Worm (Caenorhabditis elegans) whole organism, L4 larva: ENCODE results near the gene chil-22.

Source experiments
- F49E8.2 ChIP-seq: sonication (generic microtip); optimal IDR thresholded peaks from 2 replicates; lab custom pipeline; 2016; ENCODE audit warnings: missing compliant biosample characterization, mild to moderate bottlenecking, missing genetic modification characterization, borderline replicate concordance
- R02D3.7 ChIP-seq: fragments of 150-350 bp; sonication (generic microtip); optimal IDR thresholded peaks from 3 replicates; lab custom pipeline; 2014; ENCODE audit warnings: missing biosample characterization, missing genetic modification characterization
- T26A8.4 ChIP-seq: fragments of 200-800 bp; sonication (Bioruptor generic); IDR thresholded peaks from 2 replicates; pipeline ENCODE4 v1.3.6; 2022; ENCODE audit warnings: missing genetic modification characterization, missing compliant biosample characterization
- Y105C5A.15 ChIP-seq: fragments of 200-800 bp; sonication (Bioruptor generic); IDR thresholded peaks from 2 replicates; pipeline ENCODE4 v1.3.6; 2022; ENCODE audit warnings: missing genetic modification characterization, missing compliant biosample characterization
- Y48G9A.11 ChIP-seq: fragments of 200-800 bp; sonication (Bioruptor generic); IDR thresholded peaks from 2 replicates; pipeline ENCODE4 v1.3.6; 2022; ENCODE audit warnings: missing genetic modification reagents, missing genetic modification characterization, missing compliant biosample characterization
- Y5F2A.4 ChIP-seq: fragments of 200-800 bp; sonication (Bioruptor generic); optimal IDR thresholded peaks from 2 replicates; lab custom pipeline; 2018; ENCODE audit warnings: mild to moderate bottlenecking, missing genetic modification characterization, missing compliant biosample characterization
- aha-1 ChIP-seq: fragments of 150-350 bp; peaks from one replicate; lab custom pipeline; 2014; ENCODE audit warnings: missing biosample characterization, missing genetic modification characterization
- aly-2 ChIP-seq: sonication (generic microtip); optimal IDR thresholded peaks from 2 replicates; lab custom pipeline; 2018; ENCODE audit warnings: missing biosample characterization, missing genetic modification characterization
- ama-1 ChIP-seq: fragments of 150-350 bp; optimal IDR thresholded peaks from 2 replicates; lab custom pipeline; 2014; ENCODE audit warnings: inconsistent platforms, mixed read lengths
- attf-4 ChIP-seq: sonication (generic microtip); optimal IDR thresholded peaks from 3 replicates; lab custom pipeline; 2017; ENCODE audit warnings: missing biosample characterization, missing genetic modification characterization
- ceh-20 ChIP-seq: fragments of 200-800 bp; sonication (Bioruptor generic); IDR thresholded peaks from 2 replicates; pipeline ENCODE4 v1.3.6; 2022; ENCODE audit warnings: missing genetic modification reagents, missing genetic modification characterization, missing compliant biosample characterization
- ceh-32 ChIP-seq: sonication (generic microtip); optimal IDR thresholded peaks from 2 replicates; lab custom pipeline; 2016; ENCODE audit warnings: mild to moderate bottlenecking, missing genetic modification characterization, missing compliant biosample characterization; ENCODE audit not compliant: poor library complexity
- ceh-44 ChIP-seq: fragments of 200-800 bp; sonication (Bioruptor generic); IDR thresholded peaks from 2 replicates; pipeline ENCODE4 v1.3.6; 2022; ENCODE audit warnings: missing genetic modification reagents, missing genetic modification characterization, missing compliant biosample characterization
- ces-1 ChIP-seq: fragments of 150-350 bp; sonication (generic microtip); optimal IDR thresholded peaks from 4 replicates; lab custom pipeline; 2014; ENCODE audit warnings: missing biosample characterization, missing genetic modification reagents, missing genetic modification characterization
- cey-2 ChIP-seq: sonication (generic microtip); optimal IDR thresholded peaks from 3 replicates; lab custom pipeline; 2017; ENCODE audit warnings: missing genetic modification characterization, mild to moderate bottlenecking, missing compliant biosample characterization, antibody characterized with exemption, borderline replicate concordance; ENCODE audit not compliant: insufficient read depth
- dmd-6 ChIP-seq: fragments of 200-800 bp; sonication (Bioruptor generic); IDR thresholded peaks from 2 replicates; pipeline ENCODE4 v1.3.6; 2022; ENCODE audit warnings: missing genetic modification reagents, missing genetic modification characterization, missing compliant biosample characterization
- dmd-8 ChIP-seq: fragments of 200-800 bp; sonication (Bioruptor generic); IDR thresholded peaks from 2 replicates; pipeline ENCODE4 v1.3.6; 2022; ENCODE audit warnings: missing genetic modification characterization, missing compliant biosample characterization
- dpl-1 ChIP-seq: fragments of 150-350 bp; optimal IDR thresholded peaks from 2 replicates; lab custom pipeline; 2014; ENCODE audit warnings: missing biosample characterization, missing genetic modification reagents, missing genetic modification characterization
- duxl-1 ChIP-seq: sonication (generic microtip); optimal IDR thresholded peaks from 2 replicates; lab custom pipeline; 2016; ENCODE audit warnings: mild to moderate bottlenecking, missing genetic modification characterization, moderate library complexity, missing compliant biosample characterization; ENCODE audit not compliant: poor library complexity
- egl-43 ChIP-seq: fragments of 200-800 bp; sonication (Bioruptor generic); IDR thresholded peaks from 2 replicates; pipeline ENCODE4 v1.3.6; 2022; ENCODE audit warnings: missing genetic modification reagents, missing genetic modification characterization, missing compliant biosample characterization
- fos-1 ChIP-seq: fragments of 150-350 bp; optimal IDR thresholded peaks from 2 replicates; lab custom pipeline; 2014; ENCODE audit warnings: missing biosample characterization, missing genetic modification characterization
- gei-8 ChIP-seq: fragments of 200-800 bp; sonication (Bioruptor generic); optimal IDR thresholded peaks from 2 replicates; lab custom pipeline; 2018; ENCODE audit warnings: mild to moderate bottlenecking, missing genetic modification characterization, missing compliant biosample characterization
- hlh-30 ChIP-seq: sonication (generic microtip); optimal IDR thresholded peaks from 2 replicates; lab custom pipeline; 2017; ENCODE audit warnings: antibody characterized with exemption, mild to moderate bottlenecking, missing genetic modification characterization, missing compliant biosample characterization; ENCODE audit not compliant: insufficient read depth
- hmg-1.1 ChIP-seq: fragments of 200-800 bp; sonication (Bioruptor generic); IDR thresholded peaks from 2 replicates; pipeline ENCODE4 v1.3.6; 2022; ENCODE audit warnings: missing genetic modification reagents, missing genetic modification characterization, missing compliant biosample characterization
- jun-1 ChIP-seq: fragments of 150-350 bp; optimal IDR thresholded peaks from 2 replicates; lab custom pipeline; 2014; ENCODE audit warnings: missing biosample characterization, missing genetic modification reagents, missing genetic modification characterization
- lin-38 ChIP-seq: fragments of 200-800 bp; sonication (Bioruptor generic); IDR thresholded peaks from 2 replicates; pipeline ENCODE4 v1.3.6; 2022; ENCODE audit warnings: missing genetic modification reagents, missing genetic modification characterization, missing compliant biosample characterization
- lin-39 ChIP-seq: fragments of 150-350 bp; optimal IDR thresholded peaks from 2 replicates; lab custom pipeline; 2014; ENCODE audit warnings: missing biosample characterization, missing genetic modification reagents, missing genetic modification characterization
- madf-9 ChIP-seq: fragments of 200-800 bp; sonication (Bioruptor generic); conservative IDR thresholded peaks from 2 replicates; pipeline ENCODE4 v1.3.6; 2022; ENCODE audit warnings: missing genetic modification reagents, missing genetic modification characterization, missing compliant biosample characterization
- mdl-1 ChIP-seq, 2 experiments: fragments of 150-350 bp in 1 of 2; sonication (generic microtip) in 1 of 2; optimal IDR thresholded peaks; 2 replicates each; lab custom pipeline; 2014 to 2017; ENCODE audit warnings: missing biosample characterization in 2 of 2, missing genetic modification characterization in 2 of 2
- mdt-29 ChIP-seq: fragments of 200-800 bp; sonication (Bioruptor generic); IDR thresholded peaks from 2 replicates; pipeline ENCODE4 v1.3.6; 2022; ENCODE audit warnings: missing genetic modification reagents, missing genetic modification characterization, missing compliant biosample characterization
- mep-1 ChIP-seq: fragments of 150-350 bp; sonication (generic microtip); optimal IDR thresholded peaks from 3 replicates; lab custom pipeline; 2014; ENCODE audit warnings: missing biosample characterization, missing genetic modification characterization
- mxl-3 ChIP-seq: fragments of 200-800 bp; sonication (Bioruptor generic); optimal IDR thresholded peaks from 2 replicates; lab custom pipeline; 2018; ENCODE audit warnings: mild to moderate bottlenecking, missing genetic modification characterization, missing compliant biosample characterization
- nhr-10 ChIP-seq: fragments of 150-350 bp; optimal IDR thresholded peaks from 2 replicates; lab custom pipeline; 2014; ENCODE audit warnings: missing biosample characterization, missing genetic modification characterization
- nhr-102 ChIP-seq: sonication (generic microtip); optimal IDR thresholded peaks from 2 replicates; lab custom pipeline; 2016; ENCODE audit warnings: mild to moderate bottlenecking, missing genetic modification characterization, moderate library complexity, missing compliant biosample characterization
- nhr-111 ChIP-seq: fragments of 200-800 bp; sonication (Bioruptor generic); optimal IDR thresholded peaks from 2 replicates; lab custom pipeline; 2018; ENCODE audit warnings: mild to moderate bottlenecking, missing genetic modification characterization, missing compliant biosample characterization
- nhr-25 ChIP-seq: sonication (generic microtip); optimal IDR thresholded peaks from 2 replicates; lab custom pipeline; 2017; ENCODE audit warnings: missing genetic modification characterization, mild to moderate bottlenecking, missing compliant biosample characterization, antibody characterized with exemption, moderate library complexity, borderline replicate concordance; ENCODE audit not compliant: insufficient read depth
- nhr-41 ChIP-seq: fragments of 200-800 bp; sonication (Bioruptor generic); IDR thresholded peaks from 2 replicates; pipeline ENCODE4 v1.3.6; 2022; ENCODE audit warnings: missing genetic modification reagents, missing genetic modification characterization, missing compliant biosample characterization
- nhr-42 ChIP-seq: fragments of 200-800 bp; sonication (Bioruptor generic); IDR thresholded peaks from 2 replicates; pipeline ENCODE4 v1.3.6; 2022; ENCODE audit warnings: missing genetic modification characterization, missing compliant biosample characterization
- nhr-6 ChIP-seq: fragments of 150-350 bp; optimal IDR thresholded peaks from 2 replicates; lab custom pipeline; 2014; ENCODE audit warnings: missing biosample characterization, missing genetic modification characterization
- nhr-76 ChIP-seq: fragments of 150-350 bp; optimal IDR thresholded peaks from 2 replicates; lab custom pipeline; 2014; ENCODE audit warnings: missing biosample characterization, missing genetic modification characterization
- nhr-77 ChIP-seq: fragments of 150-350 bp; optimal IDR thresholded peaks from 2 replicates; lab custom pipeline; 2014; ENCODE audit warnings: missing biosample characterization, missing genetic modification characterization
- pqm-1 ChIP-seq: sonication (generic microtip); optimal IDR thresholded peaks from 2 replicates; lab custom pipeline; 2017; ENCODE audit warnings: missing biosample characterization, missing genetic modification characterization
- saeg-2 ChIP-seq: fragments of 200-800 bp; sonication (Bioruptor generic); IDR thresholded peaks from 2 replicates; pipeline ENCODE4 v1.3.6; 2022; ENCODE audit warnings: missing genetic modification reagents, missing genetic modification characterization, missing compliant biosample characterization
- sdz-12 ChIP-seq: fragments of 200-800 bp; sonication (Bioruptor generic); optimal IDR thresholded peaks from 2 replicates; lab custom pipeline; 2018; ENCODE audit warnings: mild to moderate bottlenecking, missing genetic modification characterization, missing compliant biosample characterization
- tag-97 ChIP-seq: fragments of 200-800 bp; sonication (Bioruptor generic); IDR thresholded peaks from 2 replicates; pipeline ENCODE4 v1.3.6; 2022; ENCODE audit warnings: missing genetic modification characterization, missing compliant biosample characterization
- zip-11 ChIP-seq: fragments of 200-800 bp; sonication (Bioruptor generic); IDR thresholded peaks from 2 replicates; pipeline ENCODE4 v1.3.6; 2022; ENCODE audit warnings: missing genetic modification characterization, missing compliant biosample characterization

chil-22 gene

DNA sequence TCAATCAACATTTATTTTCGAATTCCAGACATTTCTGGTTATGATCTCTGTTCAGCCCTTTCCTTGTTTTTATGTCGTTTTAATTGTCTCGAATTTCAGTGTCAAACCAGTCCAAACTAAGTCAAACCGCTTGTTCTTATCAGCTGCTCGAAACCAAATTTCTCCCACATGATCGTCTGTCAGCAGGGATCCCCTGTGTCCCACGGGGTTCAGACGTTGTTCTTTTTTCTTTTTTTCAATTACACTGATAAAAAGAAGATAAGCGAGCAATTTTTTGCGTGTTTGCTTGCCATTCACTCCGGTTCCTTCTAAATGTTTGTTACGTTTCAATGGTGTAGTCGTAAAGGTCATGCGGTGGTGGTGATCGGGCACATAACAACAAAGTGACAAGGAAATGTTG is 36.0 kb upstream of the chil-22 start (continued):
- TF ChIP-seq nhr-102 (tag; lab: Kevin White, UChicago), result peak; percentile 63
- TF ChIP-seq R02D3.7 (tag; lab: Kevin White, UChicago), result no peak
- TF ChIP-seq mep-1 (tag; lab: Kevin White, UChicago), result no peak
- no peak for TF ChIP-seq Y48G9A.11 (GFP tag; lab: Robert Waterston, UW)
- TF ChIP-seq tag-97 (GFP tag; lab: Robert Waterston, UW), result no peak
- TF ChIP-seq hmg-1.1, result no peak
- peak; percentile 35 for TF ChIP-seq aha-1 (tag; lab: Kevin White, UChicago)
- no peak for TF ChIP-seq dmd-8
- TF ChIP-seq duxl-1 (tag; lab: Kevin White, UChicago), result no peak
- no peak for TF ChIP-seq nhr-42 (GFP tag; lab: Robert Waterston, UW)
- TF ChIP-seq T26A8.4, result no peak
- TF ChIP-seq ceh-20, result no peak
- peak; percentile 23 for TF ChIP-seq pqm-1
- TF ChIP-seq saeg-2, result 0 out of 2 replicates have a peak, but pooled peaks have one; percentile 30
- TF ChIP-seq egl-43 (GFP tag; lab: Robert Waterston, UW), result no peak
- no peak for TF ChIP-seq mxl-3 (GFP tag; lab: Kevin White, UChicago)
- no peak for TF ChIP-seq sdz-12 (GFP tag; lab: Kevin White, UChicago)
- TF ChIP-seq dpl-1 (GFP tag; lab: Kevin White, UChicago), result no peak
- TF ChIP-seq fos-1 (tag; lab: Kevin White, UChicago), result no peak
- TF ChIP-seq nhr-41, result no peak
- no peak for TF ChIP-seq gei-8
- no peak for TF ChIP-seq mdl-1 (tag; optimal IDR thresholded peaks at IDR 0.05; lab: Kevin White, UChicago)
- TF ChIP-seq nhr-10 (tag; lab: Kevin White, UChicago), result peak; percentile 60
- TF ChIP-seq nhr-6 (tag; lab: Kevin White, UChicago), result peak; percentile 91
- TF ChIP-seq lin-38, result no peak
- TF ChIP-seq ceh-44 (GFP tag; lab: Robert Waterston, UW), result no peak
- no peak for TF ChIP-seq F49E8.2 (tag; lab: Kevin White, UChicago)
- TF ChIP-seq ceh-32 (tag; lab: Kevin White, UChicago), result no peak
- no peak for TF ChIP-seq aly-2 (tag; lab: Kevin White, UChicago)
- no peak for TF ChIP-seq Y105C5A.15
- TF ChIP-seq madf-9, result no peak
- TF ChIP-seq nhr-25, result no peak
- TF ChIP-seq lin-39, result no peak
- no peak for TF ChIP-seq cey-2 (tag; lab: Kevin White, UChicago)
- TF ChIP-seq ces-1 (GFP tag; lab: Kevin White, UChicago), result no peak
- TF ChIP-seq zip-11 (GFP tag; lab: Robert Waterston, UW), result no peak
- no peak for TF ChIP-seq jun-1 (tag; lab: Kevin White, UChicago)
- TF ChIP-seq Y5F2A.4 (GFP tag; lab: Kevin White, UChicago), result no peak
- no peak for TF ChIP-seq nhr-111 (GFP tag; lab: Kevin White, UChicago)
- peak; percentile 68 for TF ChIP-seq nhr-77 (tag; lab: Kevin White, UChicago)
- peak; percentile 85 for TF ChIP-seq hlh-30 (tag; lab: Kevin White, UChicago)
- TF ChIP-seq nhr-76, result no peak
- TF ChIP-seq attf-4, result no peak
- TF ChIP-seq dmd-6 (GFP tag; lab: Robert Waterston, UW), result peak; percentile 91
- TF ChIP-seq mdt-29 (GFP tag; lab: Robert Waterston, UW), result peak; percentile 61; the same call in 1 of the 2 replicates
- TF ChIP-seq ama-1, result no peak
